Worm (Caenorhabditis elegans) whole organism, late embryonic: ENCODE results near the gene ddl-2.

Experiments
- ceh-31 ChIP-seq: sonication (generic microtip); optimal IDR thresholded peaks from 2 replicates; lab custom pipeline; 2016; ENCODE audit warnings: missing genetic modification characterization, missing compliant biosample characterization
- ceh-9 ChIP-seq: sonication (generic microtip); optimal IDR thresholded peaks from 2 replicates; lab custom pipeline; 2016; ENCODE audit warnings: mild to moderate bottlenecking, missing genetic modification characterization, inconsistent platforms, missing compliant biosample characterization
- fax-1 ChIP-seq: sonication (generic microtip); optimal IDR thresholded peaks from 2 replicates; lab custom pipeline; 2016; ENCODE audit warnings: missing genotype, missing genetic modification characterization, missing compliant biosample characterization
- fkh-10 ChIP-seq: fragments of 150-350 bp; optimal IDR thresholded peaks from 2 replicates; lab custom pipeline; 2014; ENCODE audit warnings: missing biosample characterization, missing genetic modification reagents, missing genetic modification characterization
- hlh-13 ChIP-seq: fragments of 200-800 bp; sonication (Bioruptor generic); optimal IDR thresholded peaks from 2 replicates; lab custom pipeline; 2018; ENCODE audit warnings: mild to moderate bottlenecking, missing genetic modification characterization, missing compliant biosample characterization
- hlh-15 ChIP-seq: sonication (generic microtip); optimal IDR thresholded peaks from 2 replicates; lab custom pipeline; 2016; ENCODE audit warnings: missing genetic modification characterization, missing compliant biosample characterization
- hlh-30 ChIP-seq: sonication (generic microtip); optimal IDR thresholded peaks from 2 replicates; lab custom pipeline; 2017; ENCODE audit warnings: antibody characterized with exemption, missing genetic modification characterization, missing compliant biosample characterization; ENCODE audit not compliant: insufficient read depth
- hlh-8 ChIP-seq: sonication (generic microtip); optimal IDR thresholded peaks from 2 replicates; lab custom pipeline; 2016; ENCODE audit warnings: missing genotype, missing genetic modification characterization, missing compliant biosample characterization
- lim-6 ChIP-seq: sonication (generic microtip); optimal IDR thresholded peaks from 2 replicates; lab custom pipeline; 2016; ENCODE audit warnings: missing genetic modification characterization, missing compliant biosample characterization
- pat-9 ChIP-seq: fragments of 200-800 bp; sonication (Bioruptor generic); optimal IDR thresholded peaks from 2 replicates; lab custom pipeline; 2018; ENCODE audit warnings: mild to moderate bottlenecking, missing genetic modification characterization, moderate library complexity, missing compliant biosample characterization
- pax-1 ChIP-seq: fragments of 150-350 bp; optimal IDR thresholded peaks from 2 replicates; lab custom pipeline; 2014; ENCODE audit warnings: missing biosample characterization, missing genetic modification characterization
- pqm-1 ChIP-seq: sonication (generic microtip); optimal IDR thresholded peaks from 2 replicates; lab custom pipeline; 2016; ENCODE audit warnings: missing genetic modification characterization, missing compliant biosample characterization
- pros-1 ChIP-seq: fragments of 150-350 bp; optimal IDR thresholded peaks from 2 replicates; lab custom pipeline; 2014; ENCODE audit warnings: missing biosample characterization, missing genetic modification reagents, missing genetic modification characterization
- syd-9 ChIP-seq: sonication (generic microtip); optimal IDR thresholded peaks from 2 replicates; lab custom pipeline; 2016; ENCODE audit warnings: mild to moderate bottlenecking, missing genetic modification characterization, moderate library complexity, missing compliant biosample characterization

DNA sequence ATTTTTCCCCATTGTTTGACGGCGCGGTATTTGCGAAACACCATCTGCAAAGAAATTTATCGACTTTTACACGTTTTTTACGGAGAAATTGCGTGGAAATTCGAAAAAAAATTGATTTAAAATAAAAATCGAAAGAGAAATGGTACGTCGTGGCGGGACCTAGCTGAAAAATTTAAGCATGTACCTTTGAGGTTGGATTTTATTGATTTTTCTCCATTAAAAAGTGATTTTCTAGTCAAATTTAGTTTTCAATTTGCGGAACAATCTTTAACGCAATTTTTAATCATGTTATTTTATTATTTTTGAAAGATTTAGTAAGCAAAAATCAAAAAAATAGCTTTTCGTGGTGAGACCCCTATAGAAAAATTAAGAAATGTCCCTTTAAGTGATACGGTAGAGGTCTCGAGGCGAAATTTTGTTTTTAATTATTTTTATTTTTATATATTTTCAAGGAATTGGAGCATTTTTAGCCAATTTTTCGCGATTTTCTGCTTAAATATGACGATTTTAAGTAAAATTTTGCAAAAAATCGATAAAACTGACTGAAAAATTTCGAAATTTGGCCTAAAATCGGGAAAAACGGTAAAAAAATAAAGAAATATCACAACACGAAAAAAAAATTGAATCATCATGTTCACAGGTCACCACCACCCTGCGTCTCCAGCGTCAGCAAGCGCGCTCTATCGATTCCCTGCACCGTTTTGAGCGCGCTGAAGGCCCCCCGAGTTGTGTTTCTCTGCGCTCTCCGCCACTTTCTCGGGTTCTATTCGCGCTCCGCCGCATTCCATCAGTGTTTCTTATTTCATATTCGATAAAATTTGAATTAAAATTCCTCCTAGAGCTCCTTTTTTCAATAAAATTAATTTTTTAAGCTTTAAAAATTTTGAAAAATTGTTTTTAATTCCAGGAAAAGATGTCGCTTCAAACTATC, 27.8 kb upstream of the ddl-2 start, which contains the start of the genes mrpl-37 and lin-38:
- TF ChIP-seq pros-1 = peak; percentile 16
- TF ChIP-seq lim-6 (tag; lab: Kevin White, UChicago) = no peak
- no peak for TF ChIP-seq ceh-9 (tag; lab: Kevin White, UChicago)
- no peak for TF ChIP-seq fkh-10 (GFP tag; lab: Kevin White, UChicago)
- TF ChIP-seq pat-9 (tag; lab: Kevin White, UChicago) = no peak
- TF ChIP-seq hlh-8 = no peak
- no peak for TF ChIP-seq fax-1 (tag; lab: Kevin White, UChicago)
- TF ChIP-seq hlh-15 (tag; lab: Kevin White, UChicago) = no peak
- no peak for TF ChIP-seq pqm-1 (tag; lab: Kevin White, UChicago)
- peak; percentile 70 for TF ChIP-seq ceh-31 (tag; lab: Kevin White, UChicago)
- TF ChIP-seq hlh-30 = peak; percentile 62
- no peak for TF ChIP-seq syd-9
- TF ChIP-seq pax-1 (tag; lab: Kevin White, UChicago) = no peak
- TF ChIP-seq hlh-13 (GFP tag; lab: Kevin White, UChicago) = no peak
